Fruit fly (Drosophila melanogaster): ENCODE data around the gene Obp69a.

Gene Obp69a

dm6 chr3L:12414189-12414964 lies 18.4 kb downstream of the Obp69a start, which contains the start of gene SCaMC:
SCaMC (minus strand) TSS chr3L:12414842.
- TF ChIP-seq pdm3 (GFP tag; optimal IDR thresholded peaks at IDR 0.05): no peak
- no peak for TF ChIP-seq Met (GFP tag; optimal IDR thresholded peaks at IDR 0.05)
- peak; percentile 44 for TF ChIP-seq Sox14 (GFP tag; optimal IDR thresholded peaks at IDR 0.05)
- TF ChIP-seq CG6854 (GFP tag; optimal IDR thresholded peaks at IDR 0.05): no peak
- TF ChIP-seq vri (GFP tag; optimal IDR thresholded peaks at IDR 0.05): no peak
- TF ChIP-seq fd85E (GFP tag; optimal IDR thresholded peaks at IDR 0.05): no peak
- TF ChIP-seq lz (GFP tag; optimal IDR thresholded peaks at IDR 0.05): no peak
- no peak for TF ChIP-seq acj6 (GFP tag; optimal IDR thresholded peaks at IDR 0.05)
- no peak for TF ChIP-seq CG6163 (GFP tag; IDR thresholded peaks at IDR 0.05)
- TF ChIP-seq CG34406 (GFP tag; optimal IDR thresholded peaks at IDR 0.05): no peak
- TF ChIP-seq topi (GFP tag; optimal IDR thresholded peaks at IDR 0.05): no peak
- TF ChIP-seq Ets96B (tag; optimal IDR thresholded peaks at IDR 0.05): no peak
- no peak for TF ChIP-seq CG1621 (tag; optimal IDR thresholded peaks at IDR 0.05)
- TF ChIP-seq CG8632 (GFP tag; optimal IDR thresholded peaks at IDR 0.05): no peak
- TF ChIP-seq Sox15 (GFP tag; optimal IDR thresholded peaks at IDR 0.05): no peak
- no peak for TF ChIP-seq cyc (GFP tag; optimal IDR thresholded peaks at IDR 0.05)
- TF ChIP-seq CG3032 (tag; optimal IDR thresholded peaks at IDR 0.05): no peak
- no peak for TF ChIP-seq Lpt (GFP tag; optimal IDR thresholded peaks at IDR 0.05)
- TF ChIP-seq achi (GFP tag; optimal IDR thresholded peaks at IDR 0.05): no peak
- TF ChIP-seq CG11902 (GFP tag; optimal IDR thresholded peaks at IDR 0.05): no peak
- TF ChIP-seq Hr39 (GFP tag; optimal IDR thresholded peaks at IDR 0.05): no peak
- TF ChIP-seq OdsH (GFP tag; optimal IDR thresholded peaks at IDR 0.05): no peak
- TF ChIP-seq eg (GFP tag; IDR thresholded peaks at IDR 0.05): no peak
- TF ChIP-seq fd59A (GFP tag; optimal IDR thresholded peaks at IDR 0.05): no peak
- peak; percentile 1 for TF ChIP-seq esn (GFP tag; optimal IDR thresholded peaks at IDR 0.05)
- TF ChIP-seq CG31627 (GFP tag; optimal IDR thresholded peaks at IDR 0.05): no peak
- TF ChIP-seq CG32006 (GFP tag; optimal IDR thresholded peaks at IDR 0.05): no peak
- TF ChIP-seq CG11294 (GFP tag; IDR thresholded peaks at IDR 0.05): no peak
- no peak for TF ChIP-seq CG10669 (GFP tag; optimal IDR thresholded peaks at IDR 0.05)
- TF ChIP-seq Sox102F (GFP tag; optimal IDR thresholded peaks at IDR 0.05): no peak
- TF ChIP-seq salr (GFP tag; optimal IDR thresholded peaks at IDR 0.05): no peak
- TF ChIP-seq fkh (GFP tag; optimal IDR thresholded peaks at IDR 0.05): no peak
- peak in 1 of 2 experiments; percentile 10 for TF ChIP-seq ss (GFP tag; optimal IDR thresholded peaks at IDR 0.05)
- no peak for TF ChIP-seq CG9139 (GFP tag; optimal IDR thresholded peaks at IDR 0.05)
- no peak for TF ChIP-seq CG8319 (GFP tag; optimal IDR thresholded peaks at IDR 0.05)
- TF ChIP-seq CG10631 (GFP tag; optimal IDR thresholded peaks at IDR 0.05): no peak
- no peak for TF ChIP-seq Hr38 (GFP tag; optimal IDR thresholded peaks at IDR 0.05)
- no peak for TF ChIP-seq spab (GFP tag; optimal IDR thresholded peaks at IDR 0.05)
- no peak for TF ChIP-seq CG6808 (GFP tag; optimal IDR thresholded peaks at IDR 0.05)
- no peak for TF ChIP-seq CG6276 (GFP tag; optimal IDR thresholded peaks at IDR 0.05)
- TF ChIP-seq Blimp-1 (GFP tag; optimal IDR thresholded peaks at IDR 0.05): no peak
- TF ChIP-seq dsx (GFP tag; optimal IDR thresholded peaks at IDR 0.05; ENCODE audit: poor library complexity, severe bottlenecking): peak; percentile 21
- TF ChIP-seq CG11762 (GFP tag; optimal IDR thresholded peaks at IDR 0.05; ENCODE audit: insufficient read depth): no peak
- TF ChIP-seq svp (GFP tag): no peak
- TF ChIP-seq Eip93F (GFP tag; optimal IDR thresholded peaks at IDR 0.05): peak; percentile 72
- TF ChIP-seq Hr4 (GFP tag; optimal IDR thresholded peaks at IDR 0.05): no peak
- peak; percentile 70 for TF ChIP-seq Eip78C (GFP tag)
- TF ChIP-seq CG6792 (GFP tag; optimal IDR thresholded peaks at IDR 0.05): no peak
- TF ChIP-seq dac (GFP tag; optimal IDR thresholded peaks at IDR 0.05): no peak
- TF ChIP-seq CG7368 (GFP tag; optimal IDR thresholded peaks at IDR 0.05): no peak
- TF ChIP-seq Eip75B (GFP tag; optimal IDR thresholded peaks at IDR 0.05): peak; percentile 3
